Worm (Caenorhabditis elegans): Measurements from ENCODE around the gene chtb-2.

Gene chtb-2

DNA sequence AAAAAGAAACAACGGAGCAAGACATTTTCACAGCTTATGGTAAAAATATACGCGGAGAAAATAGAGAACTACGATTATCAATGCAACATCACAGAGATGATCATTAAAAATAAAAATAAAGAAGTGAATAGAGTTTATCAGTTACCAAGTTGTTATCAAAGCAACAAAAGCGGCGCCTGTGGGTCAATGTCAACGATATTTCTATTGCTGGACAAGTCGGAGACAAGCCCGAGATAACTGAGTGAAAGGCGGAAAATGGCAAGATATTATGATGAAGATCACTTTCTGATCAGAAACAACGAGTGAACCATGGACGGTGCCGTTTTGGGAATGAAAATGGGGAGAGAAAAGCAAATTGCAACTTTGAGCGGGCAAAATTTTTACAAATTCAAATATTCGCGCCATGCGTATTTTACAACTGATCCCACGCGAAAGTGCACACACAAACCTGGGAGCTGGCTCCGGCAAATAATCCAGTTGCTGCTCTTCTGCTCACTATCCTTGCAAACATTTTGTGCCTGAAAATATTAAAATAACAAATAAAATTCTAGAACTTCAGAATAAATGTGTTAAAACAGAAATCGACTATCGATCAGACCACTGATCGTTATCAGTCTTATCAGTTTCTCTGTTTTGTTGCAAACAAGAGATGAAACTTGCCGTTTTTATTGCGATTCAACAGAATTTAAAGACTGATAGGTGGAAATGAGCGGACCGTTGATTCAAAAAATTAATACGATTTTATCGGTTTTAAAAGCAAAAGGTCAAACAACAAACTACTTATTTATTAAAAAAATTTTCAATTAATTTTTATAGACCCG is 40.5 kb upstream of the chtb-2 start, which contains the start of gene mel-32 (continued):
- TF ChIP-seq pqm-1 (tag; optimal IDR thresholded peaks at IDR 0.05) (peak; percentile 81), hlh-11 (tag; optimal IDR thresholded peaks at IDR 0.05) (peak; percentile 5), aha-1 (tag) (no peak), mdl-1 (tag; optimal IDR thresholded peaks at IDR 0.05) (no peak), R02D3.7 (tag; optimal IDR thresholded peaks at IDR 0.05) (no peak), ama-1 (optimal IDR thresholded peaks at IDR 0.05) (peak; percentile 40), daf-12 (tag; optimal IDR thresholded peaks at IDR 0.05) (no peak), skn-1 (tag; optimal IDR thresholded peaks at IDR 0.05) (no peak), dve-1 (tag; optimal IDR thresholded peaks at IDR 0.05; ENCODE audit: insufficient read depth) (peak; percentile 76), dmd-6 (GFP tag; IDR thresholded peaks at IDR 0.05) (peak; percentile 31), hmg-1.1 (GFP tag; IDR thresholded peaks at IDR 0.05) (0 out of 2 replicates have a peak, but pooled peaks have one; percentile 20), vab-7 (GFP tag; IDR thresholded peaks at IDR 0.05) (no peak), dmd-9 (GFP tag; IDR thresholded peaks at IDR 0.05) (no peak), Y5F2A.4 (GFP tag; optimal IDR thresholded peaks at IDR 0.05) (no peak), nhr-76 (tag; optimal IDR thresholded peaks at IDR 0.05) (no peak), ceh-32 (tag; optimal IDR thresholded peaks at IDR 0.05; ENCODE audit: poor library complexity) (no peak), T20F7.1 (GFP tag; optimal IDR thresholded peaks at IDR 0.05) (no peak), snpc-1.2 (GFP tag; IDR thresholded peaks at IDR 0.05) (0 out of 2 replicates have a peak, but pooled peaks have one; percentile 34), lin-38 (GFP tag; IDR thresholded peaks at IDR 0.05) (peak; percentile 58), fos-1 (tag; optimal IDR thresholded peaks at IDR 0.05) (no peak), pha-4 (GFP tag; IDR thresholded peaks at IDR 0.05) (no peak), pha-4 (tag; optimal IDR thresholded peaks at IDR 0.05) (no peak), spr-1 (tag; optimal IDR thresholded peaks at IDR 0.05) (no peak), mes-2 (tag; optimal IDR thresholded peaks at IDR 0.05; ENCODE audit: poor library complexity, severe bottlenecking) (no peak), lsy-2 (tag; optimal IDR thresholded peaks at IDR 0.05) (peak in 1 of 2 experiments; percentile 43), madf-5 (GFP tag; IDR thresholded peaks at IDR 0.05) (no peak), nhr-10 (tag; optimal IDR thresholded peaks at IDR 0.05) (no peak), mep-1 (tag; optimal IDR thresholded peaks at IDR 0.05) (peak; percentile 7), hif-1 (tag; optimal IDR thresholded peaks at IDR 0.05) (peak in 1 of 2 experiments; percentile 6), Y48G9A.11 (GFP tag; IDR thresholded peaks at IDR 0.05) (peak; percentile 58; the same call in 1 of the 2 replicates), ces-1 (GFP tag; optimal IDR thresholded peaks at IDR 0.05) (no peak), lin-1 (GFP tag; IDR thresholded peaks at IDR 0.05) (peak; percentile 10; the same call in 1 of the 2 replicates), F26F4.8 (GFP tag; conservative IDR thresholded peaks at IDR 0.05) (no peak), F37D6.2 (tag; optimal IDR thresholded peaks at IDR 0.05) (no peak), ZK546.5 (tag; optimal IDR thresholded peaks at IDR 0.05) (no peak), daf-8 (GFP tag; IDR thresholded peaks at IDR 0.05) (no peak), daf-16 (GFP tag; optimal IDR thresholded peaks at IDR 0.05) (no peak), daf-16 (tag; optimal IDR thresholded peaks at IDR 0.05) (peak; percentile 74), cey-2 (tag; optimal IDR thresholded peaks at IDR 0.05; ENCODE audit: borderline replicate concordance, insufficient read depth) (no peak), attf-4 (tag; optimal IDR thresholded peaks at IDR 0.05) (no peak), snpc-4 (tag; optimal IDR thresholded peaks at IDR 0.05) (no peak), hlh-30 (tag; optimal IDR thresholded peaks at IDR 0.05; ENCODE audit: insufficient read depth) (no peak), zag-1 (tag; optimal IDR thresholded peaks at IDR 0.05) (no peak)
